Fruit fly (Drosophila melanogaster) whole organism, embryonic: ENCODE results near the gene Mrgn1.

ENCODE experiments used
- Ada2b ChIP-seq: fragments of 200-800 bp; sonication (Bioruptor generic); IDR thresholded peaks from 2 replicates; pipeline ENCODE4 v1.3.6; 2022; ENCODE audit warnings: missing biosample characterization, missing genetic modification characterization
- Antp ChIP-seq: fragments of 200-800 bp; sonication (Bioruptor generic); optimal IDR thresholded peaks from 3 replicates; lab custom pipeline; 2016; ENCODE audit warnings: missing biosample characterization, missing genetic modification characterization
- CG10274 ChIP-seq: fragments of 200-800 bp; sonication (Bioruptor generic); optimal IDR thresholded peaks from 3 replicates; lab custom pipeline; 2017; ENCODE audit warnings: missing biosample characterization, mild to moderate bottlenecking, missing genetic modification characterization
- CG11456 ChIP-seq: fragments of 200-800 bp; sonication (Bioruptor generic); IDR thresholded peaks from 3 replicates; pipeline ENCODE4 v1.3.6; 2022; ENCODE audit warnings: missing biosample characterization, missing genetic modification characterization
- CG11695 ChIP-seq: fragments of 200-800 bp; sonication (Bioruptor generic); IDR thresholded peaks from 3 replicates; pipeline ENCODE4 v1.3.6; 2022; ENCODE audit warnings: missing biosample characterization, missing genetic modification characterization
- CG12155 ChIP-seq: fragments of 200-800 bp; sonication (Bioruptor generic); optimal IDR thresholded peaks from 3 replicates; lab custom pipeline; 2016; ENCODE audit warnings: missing biosample characterization, missing genetic modification characterization
- CG12769 ChIP-seq: fragments of 200-800 bp; sonication (Bioruptor generic); optimal IDR thresholded peaks from 2 replicates; lab custom pipeline; 2019; ENCODE audit warnings: missing biosample characterization, mild to moderate bottlenecking, missing genetic modification characterization, moderate library complexity
- CG17568 ChIP-seq: fragments of 200-800 bp; sonication (Bioruptor generic); optimal IDR thresholded peaks from 2 replicates; lab custom pipeline; 2018; ENCODE audit warnings: missing biosample characterization, mild to moderate bottlenecking, missing genetic modification characterization, moderate library complexity
- CG18011 ChIP-seq: fragments of 200-800 bp; sonication (Bioruptor generic); optimal IDR thresholded peaks from 2 replicates; lab custom pipeline; 2017; ENCODE audit warnings: missing biosample characterization, missing genetic modification characterization, mild to moderate bottlenecking, moderate library complexity, missing genotype
- CG1832 ChIP-seq: fragments of 200-800 bp; sonication (Bioruptor generic); optimal IDR thresholded peaks from 2 replicates; lab custom pipeline; 2017; ENCODE audit warnings: missing biosample characterization, mild to moderate bottlenecking, missing genetic modification characterization, inconsistent platforms
- CG32532 ChIP-seq: fragments of 200-800 bp; sonication (Bioruptor generic); IDR thresholded peaks from 2 replicates; pipeline ENCODE4 v1.3.6; 2022; ENCODE audit warnings: missing biosample characterization, missing genetic modification characterization
- CG33557 ChIP-seq: fragments of 200-800 bp; sonication (Bioruptor generic); optimal IDR thresholded peaks from 2 replicates; lab custom pipeline; 2019; ENCODE audit warnings: missing biosample characterization, mild to moderate bottlenecking, missing genetic modification characterization, moderate library complexity
- CG6272 ChIP-seq: fragments of 200-800 bp; sonication (Bioruptor generic); IDR thresholded peaks from 2 replicates; pipeline ENCODE4 v1.3.6; 2022; ENCODE audit warnings: missing biosample characterization, missing genetic modification characterization
- CG7928 ChIP-seq: fragments of 200-800 bp; sonication (Bioruptor generic); optimal IDR thresholded peaks from 2 replicates; lab custom pipeline; 2017; ENCODE audit warnings: missing biosample characterization, mild to moderate bottlenecking, missing genetic modification characterization
- CG8281 ChIP-seq: fragments of 200-800 bp; sonication (Bioruptor generic); optimal IDR thresholded peaks from 2 replicates; lab custom pipeline; 2018; ENCODE audit warnings: missing biosample characterization, mild to moderate bottlenecking, missing genetic modification characterization, moderate library complexity
- CG8924 ChIP-seq: fragments of 200-800 bp; optimal IDR thresholded peaks from 3 replicates; lab custom pipeline; 2019; ENCODE audit warnings: missing biosample characterization, mild to moderate bottlenecking, missing genetic modification characterization, moderate library complexity
- CG9437 ChIP-seq: fragments of 200-800 bp; sonication (Bioruptor generic); optimal IDR thresholded peaks from 2 replicates; lab custom pipeline; 2018; ENCODE audit warnings: missing biosample characterization, mild to moderate bottlenecking, missing genetic modification characterization
- CG9876 ChIP-seq: fragments of 200-800 bp; sonication (Bioruptor generic); optimal IDR thresholded peaks from 2 replicates; lab custom pipeline; 2016; ENCODE audit warnings: missing biosample characterization, missing genetic modification characterization
- CHES-1-like ChIP-seq: fragments of 200-800 bp; sonication (Bioruptor generic); optimal IDR thresholded peaks from 2 replicates; lab custom pipeline; 2016; ENCODE audit warnings: missing biosample characterization, missing genetic modification characterization
- Doc2 ChIP-seq: fragments of 200-800 bp; sonication (Bioruptor generic); IDR thresholded peaks from 2 replicates; pipeline ENCODE4 v1.3.6; 2022; ENCODE audit warnings: missing biosample characterization, missing genetic modification characterization
- Dp ChIP-seq: fragments of 200-800 bp; sonication (Bioruptor generic); optimal IDR thresholded peaks from 2 replicates; lab custom pipeline; 2018; ENCODE audit warnings: missing biosample characterization, mild to moderate bottlenecking, missing genetic modification characterization, moderate library complexity
- Fer2 ChIP-seq: fragments of 200-800 bp; sonication (Bioruptor generic); optimal IDR thresholded peaks from 2 replicates; lab custom pipeline; 2018; ENCODE audit warnings: missing biosample characterization, mild to moderate bottlenecking, missing genetic modification characterization, moderate library complexity
- Kr ChIP-seq: fragments of 200-800 bp; sonication (Bioruptor generic); optimal IDR thresholded peaks from 2 replicates; lab custom pipeline; 2017; ENCODE audit warnings: missing biosample characterization, mild to moderate bottlenecking, missing genetic modification characterization
- MESR4 ChIP-seq: fragments of 200-800 bp; sonication (Bioruptor generic); optimal IDR thresholded peaks from 2 replicates; lab custom pipeline; 2018; ENCODE audit warnings: missing biosample characterization, mild to moderate bottlenecking, missing genetic modification characterization, moderate library complexity
- Meics ChIP-seq: fragments of 200-800 bp; sonication (Bioruptor generic); optimal IDR thresholded peaks from 2 replicates; lab custom pipeline; 2017; ENCODE audit warnings: missing biosample characterization, mild to moderate bottlenecking, missing genetic modification characterization
- amos ChIP-seq: fragments of 200-800 bp; sonication (Bioruptor generic); IDR thresholded peaks from 2 replicates; pipeline ENCODE4 v1.3.6; 2022; ENCODE audit warnings: missing biosample characterization, missing genetic modification characterization; ENCODE audit not compliant: partially characterized antibody
- chif ChIP-seq, 2 experiments: fragments of 200-800 bp; sonication (Bioruptor generic); optimal IDR thresholded peaks; 3 replicates each; lab custom pipeline; 2016; ENCODE audit warnings: missing biosample characterization in 2 of 2, missing genetic modification characterization in 2 of 2
- chinmo ChIP-seq: fragments of 200-800 bp; sonication (Bioruptor generic); IDR thresholded peaks from 4 replicates; pipeline ENCODE4 v1.3.6; 2022; ENCODE audit warnings: missing biosample characterization, missing genetic modification characterization; ENCODE audit not compliant: partially characterized antibody
- chm ChIP-seq: fragments of 200-800 bp; sonication (Bioruptor generic); IDR thresholded peaks from 2 replicates; pipeline ENCODE4 v1.3.6; 2022; ENCODE audit warnings: missing biosample characterization, missing genetic modification characterization
- crol ChIP-seq: fragments of 200-800 bp; sonication (Bioruptor generic); IDR thresholded peaks from 2 replicates; pipeline ENCODE4 v1.3.6; 2022; ENCODE audit warnings: missing biosample characterization, missing genetic modification characterization
- dpn ChIP-seq, 2 experiments: fragments of 200-800 bp; sonication (Bioruptor generic); optimal IDR thresholded peaks; 3 replicates each; lab custom pipeline; 2016; ENCODE audit warnings: missing biosample characterization in 2 of 2, missing genetic modification characterization in 2 of 2
- gsb ChIP-seq: fragments of 200-800 bp; sonication (Bioruptor generic); IDR thresholded peaks from 2 replicates; pipeline ENCODE4 v1.3.6; 2022; ENCODE audit warnings: missing biosample characterization, missing genetic modification characterization
- hkb ChIP-seq, 2 experiments: fragments of 200-800 bp in 1 of 2; fragments of >200 bp in 1 of 2; sonication (Bioruptor generic) in 1 of 2; IDR thresholded peaks in 1 of 2; optimal IDR thresholded peaks in 1 of 2; 2 replicates each; pipeline versions ENCODE4 v1.3.6 to Lab custom; 2017 to 2022; ENCODE audit warnings: missing biosample characterization in 1 of 2, missing genetic modification characterization in 1 of 2
- jigr1 ChIP-seq: fragments of 200-800 bp; sonication (Bioruptor generic); IDR thresholded peaks from 3 replicates; pipeline ENCODE4 v1.3.6; 2022; ENCODE audit warnings: missing biosample characterization, missing genetic modification characterization
- lab ChIP-seq: fragments of 200-800 bp; sonication (Bioruptor generic); optimal IDR thresholded peaks from 3 replicates; lab custom pipeline; 2017; ENCODE audit warnings: missing biosample characterization, missing genetic modification characterization, mild to moderate bottlenecking, moderate library complexity, missing genetic modification reagents
- lola ChIP-seq, 3 experiments: fragments of >200 bp in 2 of 3; fragments of 200-800 bp in 1 of 3; sonication (Bioruptor generic) in 1 of 3; optimal IDR thresholded peaks; 2 replicates each; lab custom pipeline; 2017 to 2019; ENCODE audit warnings: missing biosample characterization in 3 of 3, missing genetic modification characterization in 3 of 3, mild to moderate bottlenecking in 1 of 3, moderate library complexity in 1 of 3
- onecut ChIP-seq: fragments of 200-800 bp; sonication (Bioruptor generic); IDR thresholded peaks from 2 replicates; pipeline ENCODE4 v1.3.6; 2022; ENCODE audit warnings: missing biosample characterization, missing genetic modification characterization
- psq ChIP-seq: fragments of 200-800 bp; sonication (Bioruptor generic); optimal IDR thresholded peaks from 2 replicates; lab custom pipeline; 2017; ENCODE audit warnings: missing biosample characterization, missing genetic modification characterization
- ranshi ChIP-seq: fragments of 200-800 bp; sonication (Bioruptor generic); IDR thresholded peaks from 2 replicates; pipeline ENCODE4 v1.3.6; 2022; ENCODE audit warnings: missing biosample characterization, missing genetic modification characterization
- run ChIP-seq: fragments of 200-800 bp; sonication (Bioruptor generic); optimal IDR thresholded peaks from 3 replicates; lab custom pipeline; 2018; ENCODE audit warnings: missing biosample characterization, mild to moderate bottlenecking, missing genetic modification characterization
- salm ChIP-seq: fragments of 200-800 bp; sonication (Bioruptor generic); optimal IDR thresholded peaks from 2 replicates; lab custom pipeline; 2018; ENCODE audit warnings: missing biosample characterization, mild to moderate bottlenecking, missing genetic modification characterization
- seq ChIP-seq: fragments of 200-800 bp; sonication (Bioruptor generic); IDR thresholded peaks from 2 replicates; pipeline ENCODE4 v1.3.6; 2022; ENCODE audit warnings: missing biosample characterization, missing genetic modification characterization
- sima ChIP-seq: fragments of 200-800 bp; sonication (Bioruptor generic); optimal IDR thresholded peaks from 2 replicates; lab custom pipeline; 2016; ENCODE audit warnings: missing biosample characterization, missing genetic modification characterization
- trh ChIP-seq: fragments of 200-800 bp; sonication (Bioruptor generic); optimal IDR thresholded peaks from 2 replicates; lab custom pipeline; 2016; ENCODE audit warnings: missing biosample characterization, missing genetic modification characterization
- tx ChIP-seq: fragments of 200-800 bp; sonication (Bioruptor generic); optimal IDR thresholded peaks from 2 replicates; lab custom pipeline; 2016; ENCODE audit warnings: missing biosample characterization, missing genetic modification characterization
- zen ChIP-seq: fragments of 200-800 bp; sonication (Bioruptor generic); optimal IDR thresholded peaks from 3 replicates; lab custom pipeline; 2018; ENCODE audit warnings: missing biosample characterization, mild to moderate bottlenecking, missing genetic modification characterization, moderate library complexity
- zfh2 ChIP-seq: fragments of 200-800 bp; sonication (Bioruptor generic); optimal IDR thresholded peaks from 2 replicates; lab custom pipeline; 2016; ENCODE audit warnings: missing biosample characterization, missing genetic modification characterization

Mrgn1 gene

DNA sequence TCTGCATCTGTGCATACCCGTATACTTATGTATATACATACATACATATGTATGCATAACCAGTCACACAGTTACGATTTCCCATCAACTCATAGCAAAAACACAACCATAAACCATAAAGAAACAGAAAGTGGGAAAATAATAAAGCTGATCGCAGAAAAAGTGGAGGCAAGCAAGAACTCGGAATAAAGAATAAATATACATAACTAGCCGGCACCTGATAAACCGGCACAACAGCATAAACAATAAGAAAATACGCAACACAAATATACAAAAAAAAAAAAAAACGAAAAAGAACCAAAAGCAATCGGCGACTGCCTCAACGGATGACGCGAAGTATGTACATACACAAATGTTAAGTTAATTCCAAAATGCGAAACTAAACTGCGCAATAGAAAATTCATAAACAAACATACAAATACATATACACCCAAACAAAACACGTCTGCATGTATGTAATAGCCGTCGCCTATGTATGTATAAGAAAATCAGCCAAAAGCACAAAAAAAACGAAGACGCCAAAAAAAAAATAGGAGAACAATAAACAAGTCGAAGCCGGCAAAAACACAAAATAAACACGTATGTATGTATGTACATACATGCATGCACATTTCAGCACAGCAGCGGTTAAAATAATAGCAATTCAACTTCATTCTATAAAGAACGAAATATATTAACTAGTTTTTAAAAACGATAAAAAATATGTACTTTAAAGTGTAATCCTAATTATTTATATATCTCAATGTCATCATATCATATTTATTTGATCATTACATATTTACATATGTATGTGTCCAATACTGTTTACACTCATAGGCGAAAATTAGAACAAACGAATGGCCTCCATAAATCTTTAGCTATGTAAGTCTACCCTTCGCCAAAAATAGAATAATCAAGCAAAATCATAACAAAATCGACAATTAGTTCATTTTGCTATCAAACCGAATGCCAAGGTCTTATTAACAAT is 27.4 kb upstream of the Mrgn1 start (continued):
- peak; percentile 45 for TF ChIP-seq CHES-1-like (GFP tag; lab: Kevin White, UChicago)
- TF ChIP-seq lola (GFP tag; optimal IDR thresholded peaks at IDR 0.05; lab: Kevin White, UChicago): peak in 1 of 3 experiments; percentile 25
- TF ChIP-seq Doc2: no peak
- TF ChIP-seq sima (GFP tag; lab: Kevin White, UChicago): no peak
- peak; percentile 87 for TF ChIP-seq Meics (GFP tag; lab: Kevin White, UChicago)
- peak; percentile 73 for TF ChIP-seq CG12769 (tag; lab: Kevin White, UChicago)
- TF ChIP-seq trh: peak; percentile 42
- peak; percentile 56 for TF ChIP-seq CG12155 (GFP tag; lab: Kevin White, UChicago)
- peak; percentile 72 for TF ChIP-seq seq
- 0 out of 2 replicates have a peak, but pooled peaks have one; percentile 75 for TF ChIP-seq ranshi (GFP tag; lab: Robert Waterston, UW)
- TF ChIP-seq CG33557 (GFP tag; lab: Kevin White, UChicago): no peak
- TF ChIP-seq zfh2: peak; percentile 17
- TF ChIP-seq CG32532: peak; percentile 87
- TF ChIP-seq CG18011: peak; percentile 44
- 0 out of 3 replicates have a peak, but pooled peaks have one; percentile 59 for TF ChIP-seq CG11456 (GFP tag; lab: Robert Waterston, UW)
- peak; percentile 43 for TF ChIP-seq run (tag; lab: Kevin White, UChicago)
- no peak for TF ChIP-seq hkb (optimal IDR thresholded peaks at IDR 0.05; lab: Kevin White, UChicago)
- peak; percentile 78 for TF ChIP-seq hkb (GFP tag; IDR thresholded peaks at IDR 0.05; lab: Robert Waterston, UW)
- TF ChIP-seq CG8924: peak; percentile 80
- TF ChIP-seq MESR4 (GFP tag; lab: Kevin White, UChicago): no peak
- TF ChIP-seq CG10274 (GFP tag; lab: Kevin White, UChicago): peak; percentile 6
- TF ChIP-seq CG8281: no peak
- TF ChIP-seq CG9876 (GFP tag; lab: Kevin White, UChicago): no peak
- peak; percentile 29 for TF ChIP-seq CG7928 (GFP tag; lab: Kevin White, UChicago)
- peak; percentile 47 to 52 for TF ChIP-seq dpn (GFP tag; optimal IDR thresholded peaks at IDR 0.05; lab: Kevin White, UChicago)
- TF ChIP-seq CG1832 (GFP tag; lab: Kevin White, UChicago): no peak
- TF ChIP-seq psq (GFP tag; lab: Kevin White, UChicago): peak; percentile 62
- no peak for TF ChIP-seq CG6272 (GFP tag; lab: Robert Waterston, UW)
- no peak for TF ChIP-seq crol (GFP tag; lab: Robert Waterston, UW)
- peak; percentile 91 for TF ChIP-seq CG11695 (GFP tag; lab: Robert Waterston, UW)
- TF ChIP-seq Ada2b (GFP tag; lab: Robert Waterston, UW): peak; percentile 75
- no peak for TF ChIP-seq Dp (GFP tag; lab: Kevin White, UChicago)
- no peak for TF ChIP-seq jigr1 (GFP tag; lab: Robert Waterston, UW)
- TF ChIP-seq onecut: peak; percentile 33; the same call in 1 of the 2 replicates
- TF ChIP-seq zen (tag; lab: Kevin White, UChicago): peak; percentile 22
- TF ChIP-seq CG9437 (GFP tag; lab: Kevin White, UChicago): peak; percentile 72
- TF ChIP-seq amos (GFP tag; lab: Robert Waterston, UW): no peak
- peak; percentile 39 for TF ChIP-seq Fer2 (tag; lab: Kevin White, UChicago)
- peak; percentile 73; the same call in 1 of the 2 replicates for TF ChIP-seq chm (GFP tag; lab: Robert Waterston, UW)
- no peak for TF ChIP-seq CG17568 (GFP tag; lab: Kevin White, UChicago)
- peak in 1 of 2 experiments; percentile 23 for TF ChIP-seq chif (GFP tag; optimal IDR thresholded peaks at IDR 0.05; lab: Kevin White, UChicago)
- TF ChIP-seq Kr (GFP tag; lab: Kevin White, UChicago): no peak
- peak; percentile 54; the same call in 1 of the 2 replicates for TF ChIP-seq gsb
- peak; percentile 95 for TF ChIP-seq chinmo (GFP tag; lab: Robert Waterston, UW)
- TF ChIP-seq lab (GFP tag; lab: Kevin White, UChicago): peak; percentile 79
- no peak for TF ChIP-seq salm (tag; lab: Kevin White, UChicago)
- TF ChIP-seq tx (GFP tag; lab: Kevin White, UChicago): no peak
- no peak for TF ChIP-seq Antp (GFP tag; lab: Kevin White, UChicago)
